Fruit fly (Drosophila melanogaster): ENCODE measurements around the gene CG32590.
A peak's percentile ranks its signal among the peaks of the same experiment; 100 is the strongest.

DNA sequence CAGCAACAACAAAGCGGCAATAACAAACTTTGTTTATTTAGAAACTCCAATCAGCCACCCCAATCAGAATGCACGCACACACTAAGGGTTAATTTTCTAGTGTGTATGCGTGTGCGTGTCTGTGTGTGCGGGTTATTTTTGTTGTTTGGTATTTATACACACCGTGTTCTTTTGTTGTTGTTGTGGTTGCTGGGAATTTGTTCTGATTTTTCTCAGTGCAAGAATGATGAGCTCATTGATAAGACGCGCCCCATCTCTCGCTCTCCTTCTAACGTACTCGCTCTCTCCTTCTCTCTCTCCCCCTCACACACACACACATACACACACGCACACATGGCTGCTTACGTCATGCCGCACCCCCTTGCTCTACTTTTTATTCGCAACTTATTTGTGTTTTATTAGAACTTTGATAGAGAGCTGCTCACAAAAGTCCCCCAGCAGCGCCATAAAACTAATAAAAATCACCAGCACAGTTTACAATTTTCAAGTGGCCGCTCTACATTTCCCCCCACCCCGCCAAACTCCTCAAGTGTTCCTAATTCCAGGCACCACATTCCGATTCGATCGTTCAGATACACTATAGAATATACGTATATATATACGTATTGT, 937 bp upstream of the CG32590 start:
- TF ChIP-seq CG33017 (tag; optimal IDR thresholded peaks at IDR 0.05) (no peak), Crg-1 (GFP tag; optimal IDR thresholded peaks at IDR 0.05) (no peak), cnc (optimal IDR thresholded peaks at IDR 0.05) (no peak), Mnt (GFP tag; optimal IDR thresholded peaks at IDR 0.05) (peak; percentile 65), pad (GFP tag; optimal IDR thresholded peaks at IDR 0.05) (peak; percentile 40), CG7101 (tag; optimal IDR thresholded peaks at IDR 0.05) (peak; percentile 35)

All from whole organism, adult.